Fruit fly (Drosophila melanogaster) whole organism, wandering third instar larva: ENCODE results near the gene CG2519.

Experiments
- Abd-B ChIP-seq: fragments of >200 bp; optimal IDR thresholded peaks from 2 replicates; lab custom pipeline; 2017; ENCODE audit warnings: missing biosample characterization, missing genetic modification characterization
- Hr78 ChIP-seq: fragments of >200 bp; optimal IDR thresholded peaks from 2 replicates; lab custom pipeline; 2017; ENCODE audit warnings: missing biosample characterization, missing genetic modification characterization
- Myc ChIP-seq: fragments of >200 bp; optimal IDR thresholded peaks from 2 replicates; lab custom pipeline; 2017
- Vsx2 ChIP-seq: fragments of 200-300, 225-300 bp; sonication (Bioruptor generic); optimal IDR thresholded peaks from 2 replicates; lab custom pipeline; 2018; ENCODE audit warnings: missing biosample characterization, missing genetic modification characterization; ENCODE audit not compliant: partially characterized antibody
- br ChIP-seq: fragments of 200-800 bp; sonication (Bioruptor generic); optimal IDR thresholded peaks from 2 replicates; lab custom pipeline; 2016; ENCODE audit warnings: missing biosample characterization, missing genetic modification characterization
- usp ChIP-seq: fragments of >200 bp; optimal IDR thresholded peaks from 2 replicates; lab custom pipeline; 2017; ENCODE audit warnings: missing biosample characterization, missing genetic modification characterization

dm6 chr3R:5550452-5550851 lies 2.9 kb upstream of the CG2519 start:
- TF ChIP-seq Myc (lab: Kevin White, UChicago) (no peak), usp (no peak), br (GFP tag; lab: Kevin White, UChicago) (no peak), Hr78 (no peak), Abd-B (no peak), Vsx2 (GFP tag; lab: Kevin White, UChicago) (no peak)
